Worm (Caenorhabditis elegans) whole organism, L3 larva: ENCODE results near the gene F36H9.1.

ENCODE experiments used
- ZK546.5 ChIP-seq: sonication (generic microtip); optimal IDR thresholded peaks from 2 replicates; lab custom pipeline; 2017; ENCODE audit warnings: missing biosample characterization, missing genetic modification characterization
- nfya-1 ChIP-seq: sonication (generic microtip); optimal IDR thresholded peaks from 2 replicates; lab custom pipeline; 2017; ENCODE audit warnings: missing genetic modification characterization, mild to moderate bottlenecking, missing compliant biosample characterization, antibody characterized with exemption, moderate library complexity; ENCODE audit not compliant: insufficient read depth
- nhr-12 ChIP-seq: fragments of 150-350 bp; optimal IDR thresholded peaks from 2 replicates; lab custom pipeline; 2014; ENCODE audit warnings: missing biosample characterization, missing genetic modification characterization
- nhr-237 ChIP-seq: fragments of 150-350 bp; optimal IDR thresholded peaks from 2 replicates; lab custom pipeline; 2014; ENCODE audit warnings: missing biosample characterization, missing genetic modification characterization
- pha-4 ChIP-seq: fragments of 150-350 bp; optimal IDR thresholded peaks from 2 replicates; lab custom pipeline; 2014; ENCODE audit warnings: missing biosample characterization, missing genetic modification reagents, missing genetic modification characterization
- zag-1 ChIP-seq: fragments of 150-350 bp; optimal IDR thresholded peaks from 2 replicates; lab custom pipeline; 2014; ENCODE audit warnings: missing biosample characterization, missing genetic modification characterization

DNA sequence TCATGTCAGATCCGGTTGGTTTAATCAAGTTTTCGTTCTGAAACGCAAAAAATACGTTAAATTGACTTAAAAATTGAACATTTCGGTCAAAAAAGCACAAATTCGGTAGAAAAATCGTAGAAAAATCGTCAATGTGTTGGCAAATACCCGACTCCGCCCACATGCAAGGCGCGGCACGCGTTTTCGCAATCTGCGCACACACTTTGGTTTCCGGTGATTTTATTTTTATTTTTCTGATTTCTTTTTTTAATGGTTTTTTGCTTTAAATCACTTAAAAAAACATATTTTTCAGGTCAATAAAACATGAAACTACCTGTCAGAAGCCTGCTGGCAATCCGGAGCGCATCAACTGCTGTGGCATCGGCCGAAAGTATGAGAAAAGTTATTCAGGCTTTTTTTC, 27.0 kb downstream of the F36H9.1 start, which contains the start of the genes gly-7 and mrpl-39:
- TF ChIP-seq zag-1 (tag; lab: Kevin White, UChicago) (no peak), nhr-12 (no peak), nfya-1 (peak; percentile 45), ZK546.5 (tag; lab: Kevin White, UChicago) (no peak), nhr-237 (tag; lab: Kevin White, UChicago) (no peak), pha-4 (tag; lab: Kevin White, UChicago) (peak; percentile 44)
